Worm (Caenorhabditis elegans) whole organism, L1 larva: Measurements from ENCODE around the gene ifp-1.

Source experiments
- Y116A8C.19 ChIP-seq: sonication (generic microtip); optimal IDR thresholded peaks from 2 replicates; lab custom pipeline; 2016; ENCODE audit warnings: missing compliant biosample characterization, missing genetic modification characterization, borderline replicate concordance
- ceh-8 ChIP-seq: fragments of 200-800 bp; sonication (Bioruptor generic); optimal IDR thresholded peaks from 2 replicates; lab custom pipeline; 2018; ENCODE audit warnings: mild to moderate bottlenecking, missing genetic modification characterization, moderate library complexity, missing compliant biosample characterization
- ceh-88 ChIP-seq: fragments of 200-800 bp; sonication (Bioruptor generic); IDR thresholded peaks from 2 replicates; pipeline ENCODE4 v1.3.6; 2022; ENCODE audit warnings: missing genetic modification characterization, missing compliant biosample characterization
- ces-1 ChIP-seq: fragments of 150-350 bp; optimal IDR thresholded peaks from 2 replicates; lab custom pipeline; 2014; ENCODE audit warnings: missing biosample characterization, missing genetic modification reagents, missing genetic modification characterization
- dpl-1 ChIP-seq, 3 experiments: fragments of 150-350 bp in 2 of 3; sonication (generic microtip) in 1 of 3; optimal IDR thresholded peaks; 2 replicates each; lab custom pipeline; 2014 to 2017; ENCODE audit warnings: missing biosample characterization in 3 of 3, missing genetic modification characterization in 3 of 3, missing genetic modification reagents in 3 of 3
- dsc-1 ChIP-seq: sonication (generic microtip); optimal IDR thresholded peaks from 2 replicates; lab custom pipeline; 2016; ENCODE audit warnings: mild to moderate bottlenecking, missing genetic modification characterization, missing compliant biosample characterization
- efl-1 ChIP-seq, 4 experiments: fragments of 150-350 bp; optimal IDR thresholded peaks in 3 of 4; peaks in 1 of 4; 1 replicate in 1 of 4; 2 replicates in 3 of 4; lab custom pipeline; 2014; ENCODE audit warnings: missing biosample characterization in 2 of 4, missing genetic modification characterization in 2 of 4, missing genetic modification reagents in 2 of 4
- egl-13 ChIP-seq: sonication (generic microtip); optimal IDR thresholded peaks from 2 replicates; lab custom pipeline; 2016; ENCODE audit warnings: missing genotype, missing genetic modification reagents, missing genetic modification characterization, missing compliant biosample characterization
- elt-2 ChIP-seq: sonication (generic microtip); optimal IDR thresholded peaks from 2 replicates; lab custom pipeline; 2016; ENCODE audit warnings: missing genetic modification characterization, mild to moderate bottlenecking, inconsistent platforms, missing compliant biosample characterization, missing genetic modification reagents
- fkh-4 ChIP-seq: sonication (generic microtip); optimal IDR thresholded peaks from 2 replicates; lab custom pipeline; 2016; ENCODE audit warnings: missing compliant biosample characterization, missing genetic modification characterization, borderline replicate concordance
- grh-1 ChIP-seq: fragments of 200-800 bp; sonication (Bioruptor generic); IDR thresholded peaks from 2 replicates; pipeline ENCODE4 v1.3.6; 2022; ENCODE audit warnings: missing genetic modification reagents, missing genetic modification characterization, missing compliant biosample characterization
- hlh-17 ChIP-seq: fragments of 200-800 bp; sonication (Bioruptor generic); optimal IDR thresholded peaks from 2 replicates; lab custom pipeline; 2018; ENCODE audit warnings: missing genetic modification characterization, mild to moderate bottlenecking, missing compliant biosample characterization, moderate library complexity, borderline replicate concordance
- hpl-2 ChIP-seq: fragments of 150-350 bp; optimal IDR thresholded peaks from 2 replicates; lab custom pipeline; 2014; ENCODE audit warnings: missing biosample characterization, missing genetic modification reagents, missing genetic modification characterization
- isw-1 ChIP-seq: fragments of 200-800 bp; sonication (Bioruptor generic); IDR thresholded peaks from 2 replicates; pipeline ENCODE4 v1.3.6; 2022; ENCODE audit warnings: missing genetic modification characterization, missing compliant biosample characterization
- lin-13 ChIP-seq: fragments of 150-350 bp; optimal IDR thresholded peaks from 2 replicates; lab custom pipeline; 2014; ENCODE audit warnings: missing biosample characterization, missing genetic modification reagents, missing genetic modification characterization
- lin-14 ChIP-seq: fragments of 200-800 bp; sonication (Bioruptor generic); optimal IDR thresholded peaks from 2 replicates; lab custom pipeline; 2018; ENCODE audit warnings: mild to moderate bottlenecking, missing genetic modification characterization, moderate library complexity, missing compliant biosample characterization
- lin-15B ChIP-seq: fragments of 150-350 bp; sonication (generic microtip); optimal IDR thresholded peaks from 3 replicates; lab custom pipeline; 2014; ENCODE audit warnings: missing biosample characterization, missing genetic modification characterization
- lin-35 ChIP-seq, 2 experiments: fragments of 150-350 bp; optimal IDR thresholded peaks; 2 replicates each; lab custom pipeline; 2014; ENCODE audit warnings: missing biosample characterization in 2 of 2, missing genetic modification characterization in 2 of 2, missing genetic modification reagents in 2 of 2
- lin-39 ChIP-seq: fragments of 150-350 bp; optimal IDR thresholded peaks from 2 replicates; lab custom pipeline; 2014; ENCODE audit warnings: missing biosample characterization, missing genetic modification reagents, missing genetic modification characterization
- lir-3 ChIP-seq: sonication (generic microtip); optimal IDR thresholded peaks from 2 replicates; lab custom pipeline; 2016; ENCODE audit warnings: mild to moderate bottlenecking, missing genetic modification characterization, moderate library complexity, missing compliant biosample characterization; ENCODE audit not compliant: poor library complexity
- mdl-1 ChIP-seq, 2 experiments: fragments of 150-350 bp; optimal IDR thresholded peaks; 2 replicates each; lab custom pipeline; 2014 to 2017; ENCODE audit warnings: missing biosample characterization in 2 of 2, missing genetic modification characterization in 2 of 2, inconsistent platforms in 1 of 2
- mep-1 ChIP-seq: fragments of 150-350 bp; optimal IDR thresholded peaks from 2 replicates; lab custom pipeline; 2014; ENCODE audit warnings: missing biosample characterization, missing genetic modification characterization
- nhr-19 ChIP-seq: fragments of 200-800 bp; sonication (Bioruptor generic); conservative IDR thresholded peaks from 2 replicates; pipeline ENCODE4 v1.3.6; 2022; ENCODE audit warnings: missing genetic modification characterization, missing compliant biosample characterization
- nhr-20 ChIP-seq: sonication (generic microtip); optimal IDR thresholded peaks from 2 replicates; lab custom pipeline; 2016; ENCODE audit warnings: mild to moderate bottlenecking, missing genetic modification characterization, missing compliant biosample characterization
- nhr-28 ChIP-seq: fragments of 150-350 bp; optimal IDR thresholded peaks from 2 replicates; lab custom pipeline; 2014; ENCODE audit warnings: missing biosample characterization, missing genetic modification characterization
- nhr-47 ChIP-seq: sonication (generic microtip); optimal IDR thresholded peaks from 2 replicates; lab custom pipeline; 2016; ENCODE audit warnings: mild to moderate bottlenecking, missing genetic modification characterization, moderate library complexity, missing compliant biosample characterization
- nhr-71 ChIP-seq: sonication (generic microtip); optimal IDR thresholded peaks from 2 replicates; lab custom pipeline; 2016; ENCODE audit warnings: mild to moderate bottlenecking, missing genetic modification characterization, moderate library complexity, missing compliant biosample characterization
- nhr-85 ChIP-seq: sonication (generic microtip); peaks from one replicate; lab custom pipeline; 2016; ENCODE audit warnings: missing genetic modification characterization, inconsistent platforms, missing compliant biosample characterization
- pag-3 ChIP-seq: sonication (generic microtip); optimal IDR thresholded peaks from 2 replicates; lab custom pipeline; 2017; ENCODE audit warnings: missing genetic modification characterization, mild to moderate bottlenecking, missing compliant biosample characterization, antibody characterized with exemption, borderline replicate concordance; ENCODE audit not compliant: insufficient read depth
- snu-23 ChIP-seq: sonication (generic microtip); optimal IDR thresholded peaks from 2 replicates; lab custom pipeline; 2016; ENCODE audit warnings: missing genetic modification characterization, missing compliant biosample characterization
- sup-37 ChIP-seq: fragments of 200-800 bp; sonication (Bioruptor generic); optimal IDR thresholded peaks from 2 replicates; lab custom pipeline; 2018; ENCODE audit warnings: mild to moderate bottlenecking, missing genetic modification characterization, missing compliant biosample characterization
- swsn-7 ChIP-seq: sonication (generic microtip); optimal IDR thresholded peaks from 2 replicates; lab custom pipeline; 2016; ENCODE audit warnings: missing genetic modification characterization, missing compliant biosample characterization
- tlp-1 ChIP-seq: fragments of 150-350 bp; optimal IDR thresholded peaks from 2 replicates; lab custom pipeline; 2014; ENCODE audit warnings: missing biosample characterization, missing genetic modification characterization
- xbp-1 ChIP-seq: sonication (generic microtip); optimal IDR thresholded peaks from 2 replicates; lab custom pipeline; 2016; ENCODE audit warnings: missing genetic modification characterization, missing compliant biosample characterization
- zip-4 ChIP-seq: fragments of 200-800 bp; sonication (Bioruptor generic); optimal IDR thresholded peaks from 2 replicates; lab custom pipeline; 2018; ENCODE audit warnings: mild to moderate bottlenecking, missing genetic modification characterization, moderate library complexity, missing compliant biosample characterization
- ztf-11 ChIP-seq, 2 experiments: sonication (generic microtip); optimal IDR thresholded peaks; 2 replicates each; lab custom pipeline; 2016 to 2017; ENCODE audit warnings: missing genetic modification characterization in 2 of 2, missing biosample characterization in 1 of 2, missing compliant biosample characterization in 1 of 2
- ztf-4 ChIP-seq: fragments of 150-350 bp; optimal IDR thresholded peaks from 2 replicates; lab custom pipeline; 2014; ENCODE audit warnings: missing biosample characterization, missing genetic modification characterization

ifp-1 gene

DNA sequence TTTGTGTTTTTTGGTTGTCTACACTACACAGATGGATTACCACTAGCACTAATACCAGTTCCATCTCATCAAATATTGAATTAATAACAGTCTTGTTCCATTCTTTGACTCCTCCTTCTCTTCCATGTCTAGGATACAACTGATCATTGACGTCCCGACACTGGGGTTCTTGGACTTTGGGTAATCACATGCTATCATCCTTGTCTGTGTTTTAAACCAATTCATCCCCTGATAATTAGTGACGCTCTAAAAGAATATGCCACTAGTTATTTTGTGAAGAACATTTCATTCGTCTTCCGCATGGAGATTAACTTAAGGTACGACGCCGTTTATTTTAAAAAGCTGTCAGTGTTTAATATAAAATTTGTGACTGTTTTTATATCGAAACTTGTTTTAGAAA, 10.5 kb upstream of the ifp-1 start, which contains the start of gene npr-18:
Gene npr-18, plus strand, starts transcription at position 301 of the 400 bp plus-strand sequence.
- TF ChIP-seq nhr-28 (tag; lab: Kevin White, UChicago) (no peak), grh-1 (GFP tag; lab: Robert Waterston, UW) (no peak), hlh-17 (GFP tag; lab: Kevin White, UChicago) (no peak), dsc-1 (tag; lab: Kevin White, UChicago) (peak; percentile 72)

DNA sequence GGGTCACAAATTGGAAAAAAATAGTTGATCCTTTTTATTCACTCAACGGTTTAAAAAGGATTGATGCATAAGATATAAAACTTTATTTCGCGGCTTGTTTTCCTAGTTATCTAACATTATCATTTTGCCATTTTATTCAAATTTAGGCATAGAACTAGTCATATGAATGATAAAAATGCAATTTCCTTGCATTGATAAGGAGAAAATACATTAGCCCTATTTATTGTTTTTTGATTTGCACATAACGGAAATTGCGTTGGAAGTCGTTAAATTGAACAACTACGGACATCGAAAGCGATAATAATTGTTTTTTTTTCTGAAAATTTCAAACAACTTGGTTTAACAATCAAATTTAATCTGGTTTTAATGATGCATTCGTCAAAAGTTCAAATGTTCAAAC, 7.3 kb upstream of the ifp-1 start:
- TF ChIP-seq egl-13 (tag; lab: Kevin White, UChicago) (no peak), tlp-1 (tag; lab: Kevin White, UChicago) (peak; percentile 25), hpl-2 (GFP tag; lab: Kevin White, UChicago) (no peak), nhr-85 (tag; lab: Kevin White, UChicago) (no peak), lin-14 (GFP tag; lab: Kevin White, UChicago) (peak; percentile 23), efl-1 (optimal IDR thresholded peaks at IDR 0.05; lab: Kevin White, UChicago) (no peak), efl-1 (GFP tag; optimal IDR thresholded peaks at IDR 0.05 in 1 of 2; lab: Kevin White, UChicago) (peak in 1 of 2 experiments; percentile 85), nhr-47 (no peak), elt-2 (tag; lab: Kevin White, UChicago) (peak; percentile 83), lir-3 (no peak)

DNA sequence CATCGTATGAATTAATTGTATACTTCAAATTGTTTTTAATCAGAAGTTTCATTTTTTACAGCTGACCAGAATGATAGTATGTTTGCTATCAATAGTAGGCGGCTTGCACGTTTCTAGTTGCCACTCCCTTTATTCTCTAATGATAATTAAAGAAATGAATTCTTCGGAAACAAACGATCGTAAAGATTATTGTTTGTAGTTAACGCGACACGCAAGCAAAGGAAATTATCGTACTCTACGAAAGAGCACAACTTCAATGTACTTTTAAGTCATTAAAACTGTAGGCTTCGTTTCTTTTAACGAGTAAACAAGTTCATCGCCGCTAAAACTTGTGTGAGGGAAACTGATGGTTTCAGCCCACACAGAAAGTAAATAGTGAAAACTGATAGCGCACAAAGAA, 542 bp downstream of the ifp-1 start:
- TF ChIP-seq nhr-20 (tag; lab: Kevin White, UChicago) (peak; percentile 36), lin-35 (GFP tag; optimal IDR thresholded peaks at IDR 0.05; lab: Kevin White, UChicago) (peak in 1 of 2 experiments; percentile 28), snu-23 (no peak), zip-4 (no peak), egl-13 (tag; lab: Kevin White, UChicago) (no peak), elt-2 (tag; lab: Kevin White, UChicago) (peak; percentile 86), pag-3 (tag; lab: Kevin White, UChicago) (no peak), ces-1 (GFP tag; lab: Kevin White, UChicago) (no peak), ztf-11 (tag; optimal IDR thresholded peaks at IDR 0.05; lab: Kevin White, UChicago) (no peak), nhr-71 (tag; lab: Kevin White, UChicago) (peak; percentile 18), ceh-8 (no peak), lin-39 (tag; lab: Kevin White, UChicago) (no peak), tlp-1 (tag; lab: Kevin White, UChicago) (no peak), efl-1 (optimal IDR thresholded peaks at IDR 0.05; lab: Kevin White, UChicago) (no peak), efl-1 (GFP tag; optimal IDR thresholded peaks at IDR 0.05 in 1 of 2; lab: Kevin White, UChicago) (peak in 1 of 2 experiments; percentile 59), mdl-1 (tag; optimal IDR thresholded peaks at IDR 0.05; lab: Kevin White, UChicago) (peak in 1 of 2 experiments; percentile 4), nhr-19 (GFP tag; lab: Robert Waterston, UW) (no peak)
- TF ChIP-seq, all 84 proteins: peak for 6

DNA sequence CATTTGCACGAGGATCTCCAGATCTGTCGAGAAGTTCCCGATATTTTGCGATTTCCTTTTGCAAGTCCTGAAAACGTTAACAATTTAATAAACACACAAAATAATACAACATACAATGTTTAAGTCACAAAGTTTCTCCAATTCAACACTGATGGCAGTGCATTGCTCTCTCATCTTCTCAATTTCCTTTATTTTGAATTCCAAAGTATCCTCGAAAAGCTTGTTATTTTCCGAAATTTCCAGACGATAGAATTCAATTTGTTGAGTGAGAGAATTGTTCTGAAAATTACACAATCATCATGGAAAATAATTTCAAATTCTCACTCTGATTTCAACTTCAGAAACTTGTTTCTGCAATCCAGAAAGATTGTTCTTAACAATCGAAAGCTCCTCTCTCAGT, 2.0 kb downstream of the ifp-1 start:
- TF ChIP-seq lin-13 = no peak
- TF ChIP-seq hpl-2 (GFP tag; lab: Kevin White, UChicago) = no peak

DNA sequence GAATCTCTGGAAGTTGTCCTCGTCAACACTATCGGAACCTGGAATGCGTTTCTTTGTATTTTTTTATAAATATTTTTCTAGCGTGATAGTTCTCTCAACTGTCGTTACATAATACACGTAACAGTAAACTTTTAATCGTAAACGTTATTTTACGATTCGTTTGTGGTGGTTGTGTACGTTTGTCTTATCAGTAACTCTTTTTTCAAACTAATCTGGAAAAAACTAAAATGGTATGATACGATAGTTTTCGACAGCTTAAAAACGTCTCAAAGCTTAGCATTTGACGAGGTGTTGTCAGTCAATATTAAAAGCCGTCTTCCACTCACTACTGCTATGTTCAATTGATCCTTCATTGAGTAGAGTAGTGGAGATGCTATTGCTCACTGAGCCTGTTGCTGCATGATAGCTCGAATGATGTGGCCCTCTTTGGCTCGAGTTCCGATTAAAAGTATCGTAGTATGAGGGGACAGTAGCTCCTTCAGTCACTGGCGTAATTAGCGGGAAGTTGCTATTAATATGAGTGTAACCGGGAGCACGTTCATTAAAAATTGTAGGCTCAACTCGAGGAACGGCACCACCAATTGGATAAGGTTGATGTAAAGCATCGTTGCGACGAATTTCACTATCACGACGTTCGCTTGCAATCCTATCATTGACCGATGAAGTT, 3.0 kb downstream of the ifp-1 start:
- TF ChIP-seq elt-2 (tag; lab: Kevin White, UChicago) (peak; percentile 65), lin-15B (no peak)

DNA sequence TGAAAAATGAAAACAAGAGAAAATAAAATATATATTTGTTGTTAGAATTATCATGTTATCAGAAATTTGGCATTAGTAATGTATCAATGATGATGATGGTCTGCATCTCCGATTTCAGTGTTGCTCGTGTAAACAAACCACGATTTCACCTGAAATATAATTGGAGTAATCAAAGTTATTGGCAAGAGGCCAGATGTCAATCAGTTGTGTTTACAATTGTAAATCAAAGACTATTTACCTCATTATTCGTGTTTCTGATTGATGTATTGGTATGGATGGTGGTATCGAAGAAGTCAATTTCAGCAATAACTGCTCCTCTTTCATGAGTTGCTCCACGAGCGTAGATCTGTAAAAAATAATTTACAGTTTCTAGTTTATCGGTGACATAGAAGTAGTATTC, 4.0 kb downstream of the ifp-1 start:
- TF ChIP-seq isw-1 (GFP tag; lab: Robert Waterston, UW) (no peak), swsn-7 (no peak), nhr-71 (tag; lab: Kevin White, UChicago) (no peak), Y116A8C.19 (no peak), mep-1 (tag; lab: Kevin White, UChicago) (no peak), xbp-1 (tag; lab: Kevin White, UChicago) (no peak), ztf-11 (tag; optimal IDR thresholded peaks at IDR 0.05; lab: Kevin White, UChicago) (no peak), nhr-19 (GFP tag; lab: Robert Waterston, UW) (no peak), dpl-1 (GFP tag; optimal IDR thresholded peaks at IDR 0.05; lab: Kevin White, UChicago) (no peak), ceh-88 (GFP tag; lab: Robert Waterston, UW) (no peak), efl-1 (optimal IDR thresholded peaks at IDR 0.05; lab: Kevin White, UChicago) (no peak), efl-1 (GFP tag; optimal IDR thresholded peaks at IDR 0.05 in 1 of 2; lab: Kevin White, UChicago) (no peak), sup-37 (GFP tag; lab: Kevin White, UChicago) (no peak), ztf-4 (tag; lab: Kevin White, UChicago) (no peak), nhr-85 (tag; lab: Kevin White, UChicago) (no peak), egl-13 (tag; lab: Kevin White, UChicago) (no peak), fkh-4 (tag; lab: Kevin White, UChicago) (no peak), grh-1 (GFP tag; lab: Robert Waterston, UW) (no peak)
